Fruit fly (Drosophila melanogaster): ENCODE data around the gene CG16711.

CG16711 gene

DNA sequence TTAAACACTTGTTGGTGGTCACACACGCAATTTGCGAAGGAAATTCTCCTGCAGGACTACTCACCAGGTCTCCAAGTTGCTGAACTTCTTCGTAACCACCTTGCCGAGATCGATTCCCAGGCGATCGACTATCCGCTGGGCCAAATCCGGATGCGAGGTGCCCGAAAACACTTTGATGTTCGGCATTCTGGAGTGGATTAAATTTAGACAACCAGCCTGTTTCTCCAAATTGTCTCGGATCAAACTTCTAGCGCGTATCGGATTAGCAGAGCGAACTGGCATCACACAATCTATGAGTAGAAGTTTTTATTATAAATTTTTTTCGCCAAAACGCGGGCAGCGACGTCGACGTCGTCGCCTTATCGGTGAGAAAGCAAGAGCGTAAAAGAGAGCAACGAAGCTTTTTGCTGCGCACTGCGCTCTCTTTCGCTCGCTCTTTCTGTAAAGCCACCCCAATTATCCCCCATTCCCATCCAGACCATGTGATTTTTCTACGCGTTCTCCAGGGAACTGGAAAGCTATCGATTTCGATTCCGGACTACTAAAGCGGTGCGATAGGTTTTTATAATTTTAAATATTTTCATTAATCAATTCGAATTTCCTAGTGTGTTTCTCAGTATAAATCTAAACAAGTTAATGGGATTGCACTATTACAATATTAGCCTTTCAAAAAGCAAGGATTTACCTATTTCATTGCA is 9.8 kb upstream of the CG16711 start (continued):
- TF ChIP-seq CG5245 (GFP tag; optimal IDR thresholded peaks at IDR 0.05), result no peak
- peak; percentile 47 for TF ChIP-seq yki (optimal IDR thresholded peaks at IDR 0.05)
- no peak for TF ChIP-seq lmd (GFP tag; IDR thresholded peaks at IDR 0.05)
- TF ChIP-seq MTF-1 (GFP tag; optimal IDR thresholded peaks at IDR 0.05; ENCODE audit: borderline replicate concordance), result no peak
- 0 out of 3 replicates have a peak, but pooled peaks have one; percentile 40 for TF ChIP-seq CG34224 (GFP tag; IDR thresholded peaks at IDR 0.05; ENCODE audit: partially characterized antibody)
- no peak for TF ChIP-seq tin (GFP tag; optimal IDR thresholded peaks at IDR 0.05)
- no peak for TF ChIP-seq D (optimal IDR thresholded peaks at IDR 0.05)
- no peak for TF ChIP-seq D (GFP tag; optimal IDR thresholded peaks at IDR 0.05)
- no peak for TF ChIP-seq CG3407 (GFP tag; optimal IDR thresholded peaks at IDR 0.05)
- TF ChIP-seq CG10209 (GFP tag; optimal IDR thresholded peaks at IDR 0.05), result no peak
- TF ChIP-seq CG7839 (tag; optimal IDR thresholded peaks at IDR 0.05), result no peak
- no peak for TF ChIP-seq CG7745 (tag; optimal IDR thresholded peaks at IDR 0.05)
- TF ChIP-seq CG7271 (tag; optimal IDR thresholded peaks at IDR 0.05), result no peak
- TF ChIP-seq Oli (tag; optimal IDR thresholded peaks at IDR 0.05), result no peak
- no peak for TF ChIP-seq Fer1 (GFP tag; optimal IDR thresholded peaks at IDR 0.05)
- no peak for TF ChIP-seq CG1792 (GFP tag; optimal IDR thresholded peaks at IDR 0.05)
- no peak for TF ChIP-seq BtbVII (GFP tag; optimal IDR thresholded peaks at IDR 0.05)
- TF ChIP-seq CG10321 (GFP tag; IDR thresholded peaks at IDR 0.05), result no peak
- no peak for TF ChIP-seq CG16815 (GFP tag; optimal IDR thresholded peaks at IDR 0.05)
- peak; percentile 31 for TF ChIP-seq CG17568 (GFP tag; optimal IDR thresholded peaks at IDR 0.05)
- TF ChIP-seq CG17328 (GFP tag; IDR thresholded peaks at IDR 0.05), result no peak
- TF ChIP-seq CG31441 (GFP tag; IDR thresholded peaks at IDR 0.05), result no peak
- TF ChIP-seq h (optimal IDR thresholded peaks at IDR 0.05), result no peak
- TF ChIP-seq ind (GFP tag; optimal IDR thresholded peaks at IDR 0.05), result no peak
- TF ChIP-seq Dad (GFP tag; optimal IDR thresholded peaks at IDR 0.05), result no peak
- TF ChIP-seq vfl (GFP tag; optimal IDR thresholded peaks at IDR 0.05), result no peak
- TF ChIP-seq tio (GFP tag; optimal IDR thresholded peaks at IDR 0.05), result no peak
- TF ChIP-seq H15 (GFP tag; IDR thresholded peaks at IDR 0.05), result no peak
- no peak for TF ChIP-seq hb (GFP tag; IDR thresholded peaks at IDR 0.05; ENCODE audit: partially characterized antibody)
- no peak for TF ChIP-seq Opbp (GFP tag; IDR thresholded peaks at IDR 0.05; ENCODE audit: partially characterized antibody)
- no peak for TF ChIP-seq gce (GFP tag; IDR thresholded peaks at IDR 0.05)
- no peak for TF ChIP-seq CG1603 (tag; optimal IDR thresholded peaks at IDR 0.05)
- no peak for TF ChIP-seq CG12236 (GFP tag; optimal IDR thresholded peaks at IDR 0.05)
- no peak for TF ChIP-seq CG4820 (GFP tag; optimal IDR thresholded peaks at IDR 0.05)
- no peak for TF ChIP-seq CG10147 (GFP tag; optimal IDR thresholded peaks at IDR 0.05)
- no peak for TF ChIP-seq crc (GFP tag; optimal IDR thresholded peaks at IDR 0.05)
- TF ChIP-seq ssp (GFP tag; IDR thresholded peaks at IDR 0.05), result no peak
- TF ChIP-seq Hr39 (optimal IDR thresholded peaks at IDR 0.05), result no peak
- TF ChIP-seq CG11696 (GFP tag; IDR thresholded peaks at IDR 0.05), result no peak
- no peak for TF ChIP-seq btn (GFP tag; optimal IDR thresholded peaks at IDR 0.05)
- TF ChIP-seq CG8924 (tag; optimal IDR thresholded peaks at IDR 0.05), result no peak
- no peak for TF ChIP-seq inv (GFP tag; IDR thresholded peaks at IDR 0.05; ENCODE audit: partially characterized antibody)
- TF ChIP-seq CG15601 (tag; optimal IDR thresholded peaks at IDR 0.05), result no peak
- no peak for TF ChIP-seq CG18599 (GFP tag; optimal IDR thresholded peaks at IDR 0.05)
- TF ChIP-seq nom (GFP tag; optimal IDR thresholded peaks at IDR 0.05), result peak; percentile 8
- TF ChIP-seq phol (tag; optimal IDR thresholded peaks at IDR 0.05), result no peak
- TF ChIP-seq CG18476 (GFP tag; optimal IDR thresholded peaks at IDR 0.05), result no peak
- TF ChIP-seq CG12744 (GFP tag; optimal IDR thresholded peaks at IDR 0.05), result no peak
- no peak for TF ChIP-seq sens-2 (GFP tag; IDR thresholded peaks at IDR 0.05)
- TF ChIP-seq onecut (GFP tag; IDR thresholded peaks at IDR 0.05), result no peak
- TF ChIP-seq Fer3 (tag; optimal IDR thresholded peaks at IDR 0.05), result no peak

Data from whole organism, embryonic.